Fruit fly (Drosophila melanogaster) whole organism: ENCODE data around the gene TwdlT.

Experiments
- pan ChIP-seq: fragments of >200 bp; optimal IDR thresholded peaks from 2 replicates; lab custom pipeline; 2017
- usp ChIP-seq: fragments of >200 bp; optimal IDR thresholded peaks from 2 replicates; lab custom pipeline; 2017; ENCODE audit warnings: missing biosample characterization, missing genetic modification characterization, mixed read lengths

DNA sequence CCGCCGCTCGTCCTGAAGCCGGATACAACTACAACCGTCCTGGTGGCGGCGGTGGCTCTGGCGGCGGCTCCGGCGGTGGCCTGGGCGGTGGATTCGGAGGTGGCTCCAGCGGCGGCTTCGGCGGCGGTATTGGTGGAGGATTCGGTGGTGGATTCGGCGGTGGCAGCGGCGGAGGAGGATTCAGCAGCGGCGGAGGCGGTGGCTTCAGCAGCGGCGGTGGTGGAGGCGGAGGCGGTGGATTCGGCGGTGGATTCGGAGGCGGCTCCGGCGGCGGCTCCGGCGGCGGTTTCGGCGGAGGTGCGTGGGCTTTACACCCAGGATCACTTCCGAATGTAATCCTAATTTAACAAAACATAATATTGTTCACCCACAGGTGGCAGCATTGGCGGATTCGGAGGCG lies 529 bp downstream of the TwdlT start:
- TF ChIP-seq pan (lab: Kevin White, UChicago) = no peak
- TF ChIP-seq usp (GFP tag; lab: Kevin White, UChicago) = no peak
